Worm (Caenorhabditis elegans) whole organism, L4/young adult: ENCODE measurements around the gene Y42G9A.1.

ENCODE experiments used
- dao-5 ChIP-seq: sonication (generic microtip); optimal IDR thresholded peaks from 2 replicates; lab custom pipeline; 2016; ENCODE audit warnings: missing genotype, missing genetic modification characterization, moderate library complexity, missing compliant biosample characterization
- him-1 ChIP-seq: sonication (generic microtip); optimal IDR thresholded peaks from 2 replicates; lab custom pipeline; 2016; ENCODE audit warnings: missing genotype, missing genetic modification reagents, missing genetic modification characterization, missing compliant biosample characterization

DNA sequence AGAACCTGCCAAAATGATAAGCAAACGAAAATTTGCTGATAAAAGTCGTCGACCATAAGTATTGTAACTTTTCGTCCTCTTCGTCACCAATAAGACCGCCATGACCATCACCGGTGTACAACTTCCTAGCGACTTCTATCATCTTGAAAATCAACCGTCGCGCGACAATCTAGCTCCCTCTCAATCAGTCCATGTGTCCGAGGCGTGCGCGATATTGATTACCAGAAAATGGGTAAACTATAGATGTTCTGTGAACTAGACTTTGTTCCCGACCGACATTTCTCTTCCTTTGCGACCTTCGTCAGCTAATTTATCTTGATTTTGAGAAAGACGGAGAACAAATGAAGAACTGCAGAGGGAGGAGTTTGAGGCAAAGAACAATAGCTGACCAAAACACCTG is 4.5 kb upstream of the Y42G9A.1 start:
- TF ChIP-seq him-1 (tag; lab: Kevin White, UChicago) (no peak), dao-5 (no peak)
